Fruit fly (Drosophila melanogaster): ENCODE results near the gene CG32278.

The CG32278 gene

dm6 chr3L:3197464-3197863, 28.4 kb downstream of the CG32278 start, which contains the start of gene CG14966 (continued):
- TF ChIP-seq Ets96B (tag; optimal IDR thresholded peaks at IDR 0.05) (no peak), fd85E (GFP tag; optimal IDR thresholded peaks at IDR 0.05) (no peak), Eip93F (GFP tag; optimal IDR thresholded peaks at IDR 0.05) (no peak), CG11762 (GFP tag; optimal IDR thresholded peaks at IDR 0.05; ENCODE audit: insufficient read depth) (no peak), fkh (GFP tag; optimal IDR thresholded peaks at IDR 0.05) (no peak), Hr39 (GFP tag; optimal IDR thresholded peaks at IDR 0.05) (peak; percentile 20), Sox15 (GFP tag; optimal IDR thresholded peaks at IDR 0.05) (no peak), CG6808 (GFP tag; optimal IDR thresholded peaks at IDR 0.05) (peak; percentile 3), CG3032 (tag; optimal IDR thresholded peaks at IDR 0.05) (no peak), topi (GFP tag; optimal IDR thresholded peaks at IDR 0.05) (peak; percentile 33), OdsH (GFP tag; optimal IDR thresholded peaks at IDR 0.05) (no peak), eg (GFP tag; IDR thresholded peaks at IDR 0.05) (no peak), CG7368 (GFP tag; optimal IDR thresholded peaks at IDR 0.05) (no peak), CG32006 (GFP tag; optimal IDR thresholded peaks at IDR 0.05) (no peak), net (GFP tag; optimal IDR thresholded peaks at IDR 0.05) (no peak), CG10631 (GFP tag; optimal IDR thresholded peaks at IDR 0.05) (no peak)

DNA sequence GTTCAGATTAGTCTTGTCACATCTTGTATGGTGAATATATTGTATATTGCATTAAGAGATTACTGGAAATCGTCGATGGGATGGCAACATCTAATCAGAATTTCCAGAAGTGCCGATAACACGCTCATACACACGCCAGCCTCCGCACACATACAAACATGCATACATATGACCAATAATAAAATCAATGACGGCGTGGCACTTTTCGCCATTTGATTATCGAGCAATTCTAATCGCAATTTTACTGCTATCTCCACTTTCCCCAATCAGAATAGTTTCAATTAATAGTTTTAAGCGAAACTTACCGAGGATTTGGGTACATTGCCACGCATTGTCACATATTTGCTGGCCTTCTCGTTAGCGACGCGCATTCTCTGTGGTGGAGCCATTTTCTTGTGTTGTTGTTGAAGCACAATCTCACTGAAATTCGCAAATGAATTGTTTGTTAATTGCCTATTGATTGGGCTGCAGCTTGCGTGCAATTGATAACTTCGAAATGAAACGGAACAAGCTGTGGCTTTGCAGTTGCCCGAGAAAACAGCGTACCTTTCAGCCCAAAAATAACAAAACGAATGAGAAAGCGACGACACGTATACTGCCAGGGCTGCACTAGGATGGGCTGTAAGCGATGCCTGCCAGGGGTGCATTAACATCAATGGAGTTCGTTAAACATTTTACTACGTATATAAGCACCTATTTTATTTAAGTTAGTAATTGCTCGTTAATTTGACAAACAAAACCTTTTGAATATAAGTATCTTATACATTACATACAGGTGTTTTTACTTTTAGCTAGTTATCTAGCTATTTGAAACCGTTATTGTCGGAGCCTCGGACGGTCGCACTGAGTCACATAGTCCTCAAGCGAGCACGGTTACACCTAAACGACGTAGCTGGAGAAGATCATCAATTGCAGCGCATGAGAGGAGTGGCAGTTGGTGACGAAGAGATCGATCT, 29.6 kb downstream of the CG32278 start, which contains the start of the genes CG32276 and gry:
CG32276 (minus strand) TSS at position 601 of the 956 bp plus-strand sequence.
gry (plus strand) TSS at position 644 of the 956 bp plus-strand sequence.
- no peak for TF ChIP-seq Lpt (GFP tag; optimal IDR thresholded peaks at IDR 0.05)
- TF ChIP-seq CG3032 (tag; optimal IDR thresholded peaks at IDR 0.05), result peak; percentile 75
- peak; percentile 64 for TF ChIP-seq CG11762 (GFP tag; optimal IDR thresholded peaks at IDR 0.05; ENCODE audit: insufficient read depth)
- no peak for TF ChIP-seq Eip75B (GFP tag; optimal IDR thresholded peaks at IDR 0.05)
- TF ChIP-seq CG1621 (tag; optimal IDR thresholded peaks at IDR 0.05), result peak; percentile 48
- peak; percentile 72 for TF ChIP-seq eg (GFP tag; IDR thresholded peaks at IDR 0.05)
- no peak for TF ChIP-seq vri (GFP tag; optimal IDR thresholded peaks at IDR 0.05)
- peak; percentile 20 for TF ChIP-seq fkh (GFP tag; optimal IDR thresholded peaks at IDR 0.05)
- peak; percentile 73 for TF ChIP-seq acj6 (GFP tag; optimal IDR thresholded peaks at IDR 0.05)
- peak; percentile 57 for TF ChIP-seq CG8319 (GFP tag; optimal IDR thresholded peaks at IDR 0.05)
- TF ChIP-seq CG6276 (GFP tag; optimal IDR thresholded peaks at IDR 0.05), result no peak
- TF ChIP-seq achi (GFP tag; optimal IDR thresholded peaks at IDR 0.05), result peak; percentile 60
- TF ChIP-seq svp (GFP tag), result peak; percentile 86
- TF ChIP-seq salr (GFP tag; optimal IDR thresholded peaks at IDR 0.05), result no peak
- TF ChIP-seq spab (GFP tag; optimal IDR thresholded peaks at IDR 0.05), result no peak
- peak; percentile 81 for TF ChIP-seq cyc (GFP tag; optimal IDR thresholded peaks at IDR 0.05)
- TF ChIP-seq dac (GFP tag; optimal IDR thresholded peaks at IDR 0.05), result no peak
- peak; percentile 34 for TF ChIP-seq CG16779 (tag; optimal IDR thresholded peaks at IDR 0.05)
- TF ChIP-seq CG6808 (GFP tag; optimal IDR thresholded peaks at IDR 0.05), result no peak
- TF ChIP-seq CG8632 (GFP tag; optimal IDR thresholded peaks at IDR 0.05), result no peak
- TF ChIP-seq CG6792 (GFP tag; optimal IDR thresholded peaks at IDR 0.05), result peak; percentile 78
- peak; percentile 84 for TF ChIP-seq CG3919 (GFP tag; optimal IDR thresholded peaks at IDR 0.05)
- peak; percentile 65 for TF ChIP-seq CG6163 (GFP tag; IDR thresholded peaks at IDR 0.05)
- TF ChIP-seq OdsH (GFP tag; optimal IDR thresholded peaks at IDR 0.05), result no peak
- TF ChIP-seq Hr4 (GFP tag; optimal IDR thresholded peaks at IDR 0.05), result no peak
- no peak for TF ChIP-seq CG4318 (GFP tag; optimal IDR thresholded peaks at IDR 0.05)
- peak; percentile 63 for TF ChIP-seq CG11902 (GFP tag; optimal IDR thresholded peaks at IDR 0.05)
- TF ChIP-seq CG8119 (GFP tag; IDR thresholded peaks at IDR 0.05), result peak; percentile 32; the same call in 1 of the 3 replicates
- no peak for TF ChIP-seq ss (GFP tag; optimal IDR thresholded peaks at IDR 0.05)
- peak; percentile 80 for TF ChIP-seq Hr39 (GFP tag; optimal IDR thresholded peaks at IDR 0.05)
- TF ChIP-seq Sox102F (GFP tag; optimal IDR thresholded peaks at IDR 0.05), result peak; percentile 75
- no peak for TF ChIP-seq CG10669 (GFP tag; optimal IDR thresholded peaks at IDR 0.05)
- TF ChIP-seq fd59A (GFP tag; optimal IDR thresholded peaks at IDR 0.05), result peak; percentile 11
- no peak for TF ChIP-seq CG7368 (GFP tag; optimal IDR thresholded peaks at IDR 0.05)
- TF ChIP-seq Blimp-1 (GFP tag; optimal IDR thresholded peaks at IDR 0.05), result peak; percentile 38
- no peak for TF ChIP-seq CG9139 (GFP tag; optimal IDR thresholded peaks at IDR 0.05)
- peak; percentile 22; the same call in 1 of the 2 replicates for TF ChIP-seq CG11294 (GFP tag; IDR thresholded peaks at IDR 0.05)
- TF ChIP-seq Smox (GFP tag; optimal IDR thresholded peaks at IDR 0.05), result no peak
- TF ChIP-seq lz (GFP tag; optimal IDR thresholded peaks at IDR 0.05), result peak; percentile 85
